Fruit fly (Drosophila melanogaster) whole organism, embryonic: ENCODE measurements around the gene CG14982.

Source experiments
- Aef1 ChIP-seq: fragments of 200-800 bp; sonication (Bioruptor generic); IDR thresholded peaks from 3 replicates; pipeline ENCODE4 v1.3.6; 2022; ENCODE audit warnings: missing biosample characterization, missing genetic modification characterization
- CG10979 ChIP-seq: fragments of 200-800 bp; sonication (Bioruptor generic); optimal IDR thresholded peaks from 2 replicates; lab custom pipeline; 2018; ENCODE audit warnings: missing biosample characterization, mild to moderate bottlenecking, missing genetic modification characterization, moderate library complexity
- CG11093 ChIP-seq: fragments of 200-800 bp; sonication (Bioruptor generic); IDR thresholded peaks from 3 replicates; pipeline ENCODE4 v1.3.6; 2022; ENCODE audit warnings: missing biosample characterization, missing genetic modification characterization
- CG11696 ChIP-seq: fragments of 200-800 bp; sonication (Bioruptor generic); IDR thresholded peaks from 2 replicates; pipeline ENCODE4 v1.3.6; 2022; ENCODE audit warnings: missing biosample characterization, missing genetic modification characterization
- CG12104 ChIP-seq: fragments of 200-800 bp; sonication (Bioruptor generic); optimal IDR thresholded peaks from 3 replicates; lab custom pipeline; 2016; ENCODE audit warnings: missing biosample characterization, missing genetic modification characterization
- CG12155 ChIP-seq: fragments of 200-800 bp; sonication (Bioruptor generic); optimal IDR thresholded peaks from 3 replicates; lab custom pipeline; 2016; ENCODE audit warnings: missing biosample characterization, missing genetic modification characterization
- CG12744 ChIP-seq: fragments of 200-800 bp; sonication (Bioruptor generic); optimal IDR thresholded peaks from 2 replicates; lab custom pipeline; 2016; ENCODE audit warnings: missing biosample characterization, missing genetic modification characterization
- CG13296 ChIP-seq: fragments of 200-800 bp; sonication (Bioruptor generic); optimal IDR thresholded peaks from 3 replicates; lab custom pipeline; 2018; ENCODE audit warnings: missing biosample characterization, mild to moderate bottlenecking, missing genetic modification characterization
- CG2129 ChIP-seq: fragments of 200-800 bp; sonication (Bioruptor generic); IDR thresholded peaks from 2 replicates; pipeline ENCODE4 v1.3.6; 2022; ENCODE audit warnings: missing biosample characterization, missing genetic modification characterization; ENCODE audit not compliant: partially characterized antibody
- CG32767 ChIP-seq: fragments of 200-800 bp; sonication (Bioruptor generic); IDR thresholded peaks from 2 replicates; pipeline ENCODE4 v1.3.6; 2022; ENCODE audit warnings: missing biosample characterization, missing genetic modification characterization
- CG3281 ChIP-seq: fragments of 200-800 bp; sonication (Bioruptor generic); optimal IDR thresholded peaks from 3 replicates; lab custom pipeline; 2017; ENCODE audit warnings: missing biosample characterization, mild to moderate bottlenecking, missing genetic modification characterization
- CG43689 ChIP-seq: fragments of 200-800 bp; sonication (Bioruptor generic); IDR thresholded peaks from 2 replicates; pipeline ENCODE4 v1.3.6; 2022; ENCODE audit warnings: missing biosample characterization, missing genetic modification characterization
- CG6254 ChIP-seq: fragments of 200-800 bp; sonication (Bioruptor generic); optimal IDR thresholded peaks from 3 replicates; lab custom pipeline; 2017; ENCODE audit warnings: mild to moderate bottlenecking, missing biosample characterization, missing genetic modification reagents, missing genetic modification characterization
- CG6854 ChIP-seq: fragments of 200-800 bp; sonication (Bioruptor generic); optimal IDR thresholded peaks from 3 replicates; lab custom pipeline; 2017; ENCODE audit warnings: missing biosample characterization, mild to moderate bottlenecking, missing genetic modification characterization
- CG7357 ChIP-seq: fragments of 200-800 bp; sonication (Bioruptor generic); IDR thresholded peaks from 3 replicates; pipeline ENCODE4 v1.3.6; 2022; ENCODE audit warnings: missing biosample characterization, missing genetic modification characterization
- CTCF ChIP-seq: fragments of 200-800 bp; sonication (Bioruptor generic); optimal IDR thresholded peaks from 2 replicates; lab custom pipeline; 2017; ENCODE audit warnings: missing biosample characterization, mild to moderate bottlenecking, missing genetic modification characterization, moderate library complexity
- Dp ChIP-seq: fragments of 200-800 bp; sonication (Bioruptor generic); optimal IDR thresholded peaks from 2 replicates; lab custom pipeline; 2018; ENCODE audit warnings: missing biosample characterization, mild to moderate bottlenecking, missing genetic modification characterization, moderate library complexity
- Ets65A ChIP-seq: fragments of 200-800 bp; sonication (Bioruptor generic); peaks from one replicate; lab custom pipeline; 2016; ENCODE audit warnings: missing biosample characterization, missing genetic modification characterization
- Hr51 ChIP-seq, 2 experiments: fragments of 200-800 bp; sonication (Bioruptor generic); optimal IDR thresholded peaks; 2 replicates in 1 of 2; 3 replicates in 1 of 2; lab custom pipeline; 2016 to 2018; ENCODE audit warnings: missing biosample characterization in 2 of 2, missing genetic modification characterization in 2 of 2, mild to moderate bottlenecking in 1 of 2, moderate library complexity in 1 of 2
- Jarid2 ChIP-seq: fragments of 200-800 bp; sonication (Bioruptor generic); optimal IDR thresholded peaks from 3 replicates; lab custom pipeline; 2017; ENCODE audit warnings: mild to moderate bottlenecking, missing biosample characterization, missing genetic modification reagents, missing genetic modification characterization
- NFAT ChIP-seq: fragments of 200-800 bp; sonication (Bioruptor generic); IDR thresholded peaks from 2 replicates; pipeline ENCODE4 v1.3.6; 2022; ENCODE audit warnings: missing biosample characterization, missing genetic modification characterization
- Opbp ChIP-seq: fragments of 200-800 bp; sonication (Bioruptor generic); IDR thresholded peaks from 3 replicates; pipeline ENCODE4 v1.3.6; 2022; ENCODE audit warnings: missing biosample characterization, missing genetic modification characterization; ENCODE audit not compliant: partially characterized antibody
- Rfx ChIP-seq: fragments of 200-800 bp; sonication (Bioruptor generic); IDR thresholded peaks from 2 replicates; pipeline ENCODE4 v1.3.6; 2022; ENCODE audit warnings: missing biosample characterization, missing genetic modification characterization
- Sox102F ChIP-seq: fragments of 200-800 bp; sonication (Bioruptor generic); optimal IDR thresholded peaks from 2 replicates; lab custom pipeline; 2018; ENCODE audit warnings: missing biosample characterization, mild to moderate bottlenecking, missing genetic modification characterization, moderate library complexity
- Sry-β ChIP-seq: fragments of 200-800 bp; sonication (Bioruptor generic); optimal IDR thresholded peaks from 2 replicates; lab custom pipeline; 2018; ENCODE audit warnings: missing biosample characterization, mild to moderate bottlenecking, missing genetic modification characterization, moderate library complexity
- Ssrp ChIP-seq: fragments of 200-800 bp; sonication (Bioruptor generic); optimal IDR thresholded peaks from 2 replicates; lab custom pipeline; 2018; ENCODE audit warnings: missing biosample characterization, mild to moderate bottlenecking, missing genetic modification characterization, moderate library complexity
- Stat92E ChIP-seq, 3 experiments: fragments of >200 bp in 2 of 3; fragments of 200-800 bp in 1 of 3; sonication (Bioruptor generic) in 1 of 3; optimal IDR thresholded peaks; 2 replicates each; lab custom pipeline; 2017 to 2019; ENCODE audit warnings: missing biosample characterization in 3 of 3, missing genetic modification characterization in 3 of 3, mild to moderate bottlenecking in 1 of 3, moderate library complexity in 1 of 3
- Trl ChIP-seq, 3 experiments: fragments of >200 bp in 2 of 3; fragments of 200-800 bp in 1 of 3; sonication (Bioruptor generic) in 1 of 3; optimal IDR thresholded peaks; 2 replicates in 1 of 3; 3 replicates in 2 of 3; lab custom pipeline; 2016 to 2017; ENCODE audit warnings: missing biosample characterization in 1 of 3, missing genetic modification characterization in 1 of 3
- Xbp1 ChIP-seq: fragments of 200-800 bp; sonication (Bioruptor generic); optimal IDR thresholded peaks from 3 replicates; lab custom pipeline; 2016; ENCODE audit warnings: missing biosample characterization, mild to moderate bottlenecking, missing genetic modification characterization
- ab ChIP-seq: fragments of 200-800 bp; sonication (Bioruptor generic); optimal IDR thresholded peaks from 2 replicates; lab custom pipeline; 2016; ENCODE audit warnings: missing biosample characterization, missing genetic modification characterization
- abd-A ChIP-seq: fragments of 200-800 bp; sonication (Bioruptor generic); optimal IDR thresholded peaks from 3 replicates; lab custom pipeline; 2019; ENCODE audit warnings: missing biosample characterization, mild to moderate bottlenecking, missing genetic modification characterization, moderate library complexity
- ato ChIP-seq: fragments of 200-800 bp; sonication (Bioruptor generic); IDR thresholded peaks from 2 replicates; pipeline ENCODE4 v1.3.6; 2022; ENCODE audit warnings: missing biosample characterization, missing genetic modification characterization; ENCODE audit not compliant: partially characterized antibody
- az2 ChIP-seq: fragments of 200-800 bp; sonication (Bioruptor generic); optimal IDR thresholded peaks from 3 replicates; lab custom pipeline; 2016; ENCODE audit warnings: missing biosample characterization, missing genetic modification characterization
- cg ChIP-seq: fragments of 200-800 bp; sonication (Bioruptor generic); optimal IDR thresholded peaks from 3 replicates; lab custom pipeline; 2019; ENCODE audit warnings: missing biosample characterization, mild to moderate bottlenecking, missing genetic modification characterization, moderate library complexity
- crol ChIP-seq: fragments of 200-800 bp; sonication (Bioruptor generic); IDR thresholded peaks from 2 replicates; pipeline ENCODE4 v1.3.6; 2022; ENCODE audit warnings: missing biosample characterization, missing genetic modification characterization
- dysf ChIP-seq: fragments of 200-800 bp; sonication (Bioruptor generic); IDR thresholded peaks from 3 replicates; pipeline ENCODE4 v1.3.6; 2022; ENCODE audit warnings: missing biosample characterization, missing genetic modification characterization
- esg ChIP-seq: fragments of 200-800 bp; sonication (Bioruptor generic); conservative IDR thresholded peaks from 2 replicates; pipeline ENCODE4 v1.3.6; 2022; ENCODE audit warnings: missing biosample characterization, missing genetic modification characterization
- eve ChIP-seq, 2 experiments: fragments of >200 bp; optimal IDR thresholded peaks; 2 replicates each; lab custom pipeline; 2017; ENCODE audit warnings: missing biosample characterization in 2 of 2, missing genetic modification characterization in 2 of 2
- ewg ChIP-seq: fragments of 200-800 bp; sonication (Bioruptor generic); optimal IDR thresholded peaks from 3 replicates; lab custom pipeline; 2017; ENCODE audit warnings: mild to moderate bottlenecking, missing biosample characterization, missing genetic modification reagents, missing genetic modification characterization
- gcm2 ChIP-seq: fragments of 200-800 bp; sonication (Bioruptor generic); optimal IDR thresholded peaks from 2 replicates; lab custom pipeline; 2016; ENCODE audit warnings: missing biosample characterization, missing genetic modification characterization
- grau ChIP-seq: fragments of 200-800 bp; optimal IDR thresholded peaks from 3 replicates; lab custom pipeline; 2019; ENCODE audit warnings: missing biosample characterization, mild to moderate bottlenecking, missing genetic modification characterization, moderate library complexity
- lmd ChIP-seq: fragments of 200-800 bp; sonication (Bioruptor generic); IDR thresholded peaks from 2 replicates; pipeline ENCODE4 v1.3.6; 2022; ENCODE audit warnings: missing biosample characterization, missing genetic modification characterization
- nerfin-1 ChIP-seq: fragments of 200-800 bp; sonication (Bioruptor generic); optimal IDR thresholded peaks from 3 replicates; lab custom pipeline; 2019; ENCODE audit warnings: missing biosample characterization, mild to moderate bottlenecking, missing genetic modification characterization, moderate library complexity
- peb ChIP-seq: fragments of 200-800 bp; sonication (Bioruptor generic); IDR thresholded peaks from 2 replicates; pipeline ENCODE4 v1.3.6; 2022; ENCODE audit warnings: missing biosample characterization, missing genetic modification characterization
- repo ChIP-seq: fragments of 200-800 bp; sonication (Bioruptor generic); optimal IDR thresholded peaks from 2 replicates; lab custom pipeline; 2016; ENCODE audit warnings: missing biosample characterization, missing genetic modification characterization
- seq ChIP-seq: fragments of 200-800 bp; sonication (Bioruptor generic); IDR thresholded peaks from 2 replicates; pipeline ENCODE4 v1.3.6; 2022; ENCODE audit warnings: missing biosample characterization, missing genetic modification characterization
- sqz ChIP-seq: fragments of 200-800 bp; sonication (Bioruptor generic); optimal IDR thresholded peaks from 3 replicates; lab custom pipeline; 2018; ENCODE audit warnings: missing biosample characterization, mild to moderate bottlenecking, missing genetic modification characterization
- wek ChIP-seq: fragments of 200-800 bp; sonication (Bioruptor generic); optimal IDR thresholded peaks from 3 replicates; lab custom pipeline; 2018; ENCODE audit warnings: missing biosample characterization, mild to moderate bottlenecking, missing genetic modification characterization, moderate library complexity

Gene CG14982

dm6 chr3L:3963979-3964378, 21.5 kb downstream of the CG14982 start (continued):
- TF ChIP-seq CG11093 (GFP tag; lab: Robert Waterston, UW) (no peak), grau (peak; percentile 51), CG12744 (GFP tag; lab: Kevin White, UChicago) (no peak), seq (peak; percentile 31; the same call in 1 of the 2 replicates), Opbp (GFP tag; lab: Robert Waterston, UW) (no peak), CTCF (no peak), cg (GFP tag; lab: Kevin White, UChicago) (peak; percentile 41), Sry-β (no peak), crol (GFP tag; lab: Robert Waterston, UW) (0 out of 2 replicates have a peak, but pooled peaks have one; percentile 19), CG13296 (GFP tag; lab: Kevin White, UChicago) (no peak), eve (GFP tag; optimal IDR thresholded peaks at IDR 0.05; lab: Kevin White, UChicago) (no peak), Dp (GFP tag; lab: Kevin White, UChicago) (no peak), CG43689 (GFP tag; lab: Robert Waterston, UW) (no peak), ewg (GFP tag; lab: Kevin White, UChicago) (peak; percentile 48), wek (GFP tag; lab: Kevin White, UChicago) (no peak), Xbp1 (no peak), CG7357 (GFP tag; lab: Robert Waterston, UW) (no peak), CG11696 (GFP tag; lab: Robert Waterston, UW) (no peak), gcm2 (GFP tag; lab: Kevin White, UChicago) (no peak), peb (GFP tag; lab: Robert Waterston, UW) (no peak), nerfin-1 (tag; lab: Kevin White, UChicago) (peak; percentile 9), Trl (optimal IDR thresholded peaks at IDR 0.05; lab: Kevin White, UChicago) (peak; percentile 80 to 82), Trl (GFP tag; optimal IDR thresholded peaks at IDR 0.05; lab: Kevin White, UChicago) (no peak), Ssrp (tag; lab: Kevin White, UChicago) (no peak), CG2129 (no peak), Jarid2 (GFP tag; lab: Kevin White, UChicago) (no peak)
- TF ChIP-seq, all 482 proteins: peak for 10

dm6 chr3L:3964671-3965070, 22.2 kb downstream of the CG14982 start, which contains the start of gene CG12605:
Gene CG12605, minus strand, starts transcription at chr3L:3964771.
- TF ChIP-seq cg (GFP tag; lab: Kevin White, UChicago), result peak; percentile 44
- TF ChIP-seq Ets65A (GFP tag; lab: Kevin White, UChicago), result peak; percentile 52
- TF ChIP-seq Stat92E (GFP tag; optimal IDR thresholded peaks at IDR 0.05; lab: Kevin White, UChicago), result no peak
- TF ChIP-seq NFAT, result 0 out of 2 replicates have a peak, but pooled peaks have one; percentile 6
- 0 out of 2 replicates have a peak, but pooled peaks have one; percentile 23 for TF ChIP-seq seq

- TF ChIP-seq Sox102F (GFP tag; lab: Kevin White, UChicago), result no peak
- TF ChIP-seq lmd (GFP tag; lab: Robert Waterston, UW), result no peak
- TF ChIP-seq abd-A (tag; lab: Kevin White, UChicago), result peak; percentile 58
- no peak for TF ChIP-seq CG32767 (GFP tag; lab: Robert Waterston, UW)
- TF ChIP-seq ato (GFP tag; lab: Robert Waterston, UW), result no peak
- TF ChIP-seq CG12104, result no peak
- TF ChIP-seq ab (GFP tag; lab: Kevin White, UChicago), result no peak
- peak; percentile 72 for TF ChIP-seq sqz (GFP tag; lab: Kevin White, UChicago)
- no peak for TF ChIP-seq CG6254 (GFP tag; lab: Kevin White, UChicago)
- no peak for TF ChIP-seq CG10979 (tag; lab: Kevin White, UChicago)
- TF ChIP-seq peb (GFP tag; lab: Robert Waterston, UW), result no peak
- TF ChIP-seq esg (GFP tag; lab: Robert Waterston, UW), result no peak
- no peak for TF ChIP-seq CG6854 (GFP tag; lab: Kevin White, UChicago)
- TF ChIP-seq Trl (optimal IDR thresholded peaks at IDR 0.05; lab: Kevin White, UChicago), result peak in 1 of 2 experiments; percentile 15
- TF ChIP-seq Trl (GFP tag; optimal IDR thresholded peaks at IDR 0.05; lab: Kevin White, UChicago), result no peak
- TF ChIP-seq Aef1 (GFP tag; lab: Robert Waterston, UW), result no peak
- TF ChIP-seq CG12155 (GFP tag; lab: Kevin White, UChicago), result peak; percentile 31
- TF ChIP-seq dysf (GFP tag; lab: Robert Waterston, UW), result no peak
- no peak for TF ChIP-seq repo (GFP tag; lab: Kevin White, UChicago)
- TF ChIP-seq Hr51 (GFP tag; optimal IDR thresholded peaks at IDR 0.05; lab: Kevin White, UChicago), result no peak
- no peak for TF ChIP-seq az2 (GFP tag; lab: Kevin White, UChicago)
- TF ChIP-seq CG3281 (GFP tag; lab: Kevin White, UChicago), result no peak
- no peak for TF ChIP-seq Rfx (GFP tag; lab: Robert Waterston, UW)
These were observed 22.6 kb downstream of the CG14982 start for dm6 chr3L:3965102-3965501.
